Fruit fly (Drosophila melanogaster): ENCODE measurements around the gene Task6.

Task6 gene

DNA sequence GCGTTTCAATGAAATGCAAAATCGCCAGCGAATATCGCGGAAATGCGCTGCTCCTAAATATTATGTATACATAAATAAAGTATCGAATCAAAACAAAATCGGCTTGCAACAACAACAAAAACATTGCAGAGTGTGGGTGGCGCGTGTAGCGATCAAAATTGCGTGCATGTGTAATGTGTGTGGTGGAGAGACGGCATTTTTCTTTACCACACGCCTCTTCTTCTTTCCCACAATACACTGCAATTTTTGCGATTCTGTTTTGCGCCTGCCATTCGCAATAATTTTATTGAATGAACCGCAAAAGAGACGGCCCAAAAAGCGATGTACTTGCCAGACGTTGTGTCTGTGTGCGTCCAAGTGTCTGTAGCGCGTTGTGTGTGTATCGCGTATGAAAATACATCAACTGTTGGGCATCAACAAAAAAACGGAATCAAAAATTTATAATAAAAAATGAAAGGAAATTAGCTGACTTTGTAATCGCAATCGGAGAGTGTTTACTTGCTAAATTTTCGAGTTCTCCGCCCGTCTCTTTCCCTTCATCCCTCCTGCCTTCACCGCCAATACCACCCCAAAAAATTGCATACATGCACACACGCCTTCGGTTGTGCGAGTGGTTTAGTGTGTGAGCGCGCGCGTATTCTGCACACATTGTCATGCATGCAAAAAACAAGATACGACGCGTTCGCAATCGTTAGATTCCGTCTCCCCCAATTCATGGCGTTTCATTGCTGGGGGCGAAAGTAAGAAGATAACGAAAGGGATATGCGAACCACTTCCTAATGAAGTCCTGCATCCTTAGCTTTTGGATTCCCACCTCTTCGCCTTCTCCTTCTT lies 10.4 kb upstream of the Task6 start:
- TF ChIP-seq CTCF (GFP tag; optimal IDR thresholded peaks at IDR 0.05) (no peak), inv (GFP tag; IDR thresholded peaks at IDR 0.05; ENCODE audit: partially characterized antibody) (no peak), zen (tag; optimal IDR thresholded peaks at IDR 0.05) (no peak), CG15479 (GFP tag; optimal IDR thresholded peaks at IDR 0.05) (peak; percentile 93), CG14050 (GFP tag; IDR thresholded peaks at IDR 0.05) (no peak), tin (GFP tag; optimal IDR thresholded peaks at IDR 0.05) (no peak), sug (tag; optimal IDR thresholded peaks at IDR 0.05) (peak; percentile 27), aop (GFP tag; IDR thresholded peaks at IDR 0.05) (no peak), pan (optimal IDR thresholded peaks at IDR 0.05) (no peak), pan (GFP tag; optimal IDR thresholded peaks at IDR 0.05 in 1 of 2, IDR thresholded peaks at IDR 0.05 in 1 of 2) (no peak), amos (GFP tag; IDR thresholded peaks at IDR 0.05; ENCODE audit: partially characterized antibody) (no peak), Eip74EF (GFP tag; optimal IDR thresholded peaks at IDR 0.05) (peak in 1 of 2 experiments; percentile 57), CG17385 (GFP tag; optimal IDR thresholded peaks at IDR 0.05) (peak; percentile 89), Dbx (GFP tag; IDR thresholded peaks at IDR 0.05) (no peak), chn (GFP tag; optimal IDR thresholded peaks at IDR 0.05) (no peak), psq (GFP tag; optimal IDR thresholded peaks at IDR 0.05) (peak; percentile 87), jumu (GFP tag; optimal IDR thresholded peaks at IDR 0.05) (no peak), fd3F (GFP tag; optimal IDR thresholded peaks at IDR 0.05) (no peak), Lpt (GFP tag; optimal IDR thresholded peaks at IDR 0.05) (no peak), Lhr (GFP tag; optimal IDR thresholded peaks at IDR 0.05) (no peak), CG11398 (GFP tag; optimal IDR thresholded peaks at IDR 0.05) (no peak), CG10321 (GFP tag; IDR thresholded peaks at IDR 0.05) (no peak), twi (tag; optimal IDR thresholded peaks at IDR 0.05) (no peak), unpg (GFP tag; optimal IDR thresholded peaks at IDR 0.05) (no peak), kah (GFP tag; optimal IDR thresholded peaks at IDR 0.05) (no peak), H15 (GFP tag; IDR thresholded peaks at IDR 0.05) (no peak), zf30C (GFP tag; optimal IDR thresholded peaks at IDR 0.05) (peak; percentile 81), pita (GFP tag; optimal IDR thresholded peaks at IDR 0.05) (no peak), oc (tag; optimal IDR thresholded peaks at IDR 0.05) (no peak), corto (GFP tag; optimal IDR thresholded peaks at IDR 0.05) (peak; percentile 17), dimm (GFP tag; IDR thresholded peaks at IDR 0.05) (no peak), CG7372 (GFP tag; IDR thresholded peaks at IDR 0.05) (no peak), pros (GFP tag; optimal IDR thresholded peaks at IDR 0.05) (no peak), CG34376 (GFP tag; optimal IDR thresholded peaks at IDR 0.05) (peak; percentile 13), ap (GFP tag; IDR thresholded peaks at IDR 0.05) (no peak), Dref (GFP tag; IDR thresholded peaks at IDR 0.05) (no peak), insv (GFP tag; optimal IDR thresholded peaks at IDR 0.05) (no peak), nerfin-1 (tag; optimal IDR thresholded peaks at IDR 0.05) (peak; percentile 92), p53 (GFP tag; optimal IDR thresholded peaks at IDR 0.05) (peak; percentile 52), CG30020 (tag; optimal IDR thresholded peaks at IDR 0.05) (no peak), CG16815 (GFP tag; optimal IDR thresholded peaks at IDR 0.05) (no peak), CG15269 (tag; optimal IDR thresholded peaks at IDR 0.05) (no peak), pzg (GFP tag; optimal IDR thresholded peaks at IDR 0.05) (no peak), Dip3 (GFP tag; optimal IDR thresholded peaks at IDR 0.05) (no peak), Med (GFP tag) (peak; percentile 54), CG7839 (tag; optimal IDR thresholded peaks at IDR 0.05) (no peak), Rx (GFP tag; IDR thresholded peaks at IDR 0.05) (no peak), CG17359 (tag; optimal IDR thresholded peaks at IDR 0.05) (no peak), fd64A (GFP tag; optimal IDR thresholded peaks at IDR 0.05) (no peak), sens (GFP tag) (peak; percentile 34)
